Worm (Caenorhabditis elegans) whole organism, L1 larva: ENCODE data around the gene F41F3.3.
A peak's percentile ranks its signal among the peaks of the same experiment; 100 is the strongest.

Experiments used
- C16A3.4 ChIP-seq: fragments of 150-350 bp; optimal IDR thresholded peaks from 2 replicates; lab custom pipeline; 2014; ENCODE audit warnings: missing biosample characterization, missing genetic modification characterization
- F16B12.6 ChIP-seq: fragments of 150-350 bp; optimal IDR thresholded peaks from 2 replicates; lab custom pipeline; 2014; ENCODE audit warnings: missing biosample characterization, missing genetic modification characterization
- Y116A8C.19 ChIP-seq: sonication (generic microtip); optimal IDR thresholded peaks from 2 replicates; lab custom pipeline; 2016; ENCODE audit warnings: missing compliant biosample characterization, missing genetic modification characterization, borderline replicate concordance
- aha-1 ChIP-seq: fragments of 150-350 bp; optimal IDR thresholded peaks from 2 replicates; lab custom pipeline; 2014; ENCODE audit warnings: missing biosample characterization, missing genetic modification characterization
- ceh-8 ChIP-seq: fragments of 200-800 bp; sonication (Bioruptor generic); optimal IDR thresholded peaks from 2 replicates; lab custom pipeline; 2018; ENCODE audit warnings: mild to moderate bottlenecking, missing genetic modification characterization, moderate library complexity, missing compliant biosample characterization
- ceh-82 ChIP-seq, 3 experiments: fragments of 150-350 bp in 1 of 3; sonication (generic microtip) in 2 of 3; optimal IDR thresholded peaks; 2 replicates each; lab custom pipeline; 2014 to 2017; ENCODE audit warnings: missing biosample characterization in 3 of 3, missing genetic modification characterization in 3 of 3
- ceh-88 ChIP-seq: fragments of 200-800 bp; sonication (Bioruptor generic); IDR thresholded peaks from 2 replicates; pipeline ENCODE4 v1.3.6; 2022; ENCODE audit warnings: missing genetic modification characterization, missing compliant biosample characterization
- dpl-1 ChIP-seq, 3 experiments: fragments of 150-350 bp in 2 of 3; sonication (generic microtip) in 1 of 3; optimal IDR thresholded peaks; 2 replicates each; lab custom pipeline; 2014 to 2017; ENCODE audit warnings: missing biosample characterization in 3 of 3, missing genetic modification characterization in 3 of 3, missing genetic modification reagents in 3 of 3
- dsc-1 ChIP-seq: sonication (generic microtip); optimal IDR thresholded peaks from 2 replicates; lab custom pipeline; 2016; ENCODE audit warnings: mild to moderate bottlenecking, missing genetic modification characterization, missing compliant biosample characterization
- efl-1 ChIP-seq, 4 experiments: fragments of 150-350 bp; optimal IDR thresholded peaks in 3 of 4; peaks in 1 of 4; 1 replicate in 1 of 4; 2 replicates in 3 of 4; lab custom pipeline; 2014; ENCODE audit warnings: missing biosample characterization in 2 of 4, missing genetic modification characterization in 2 of 4, missing genetic modification reagents in 2 of 4
- egl-13 ChIP-seq: sonication (generic microtip); optimal IDR thresholded peaks from 2 replicates; lab custom pipeline; 2016; ENCODE audit warnings: missing genotype, missing genetic modification reagents, missing genetic modification characterization, missing compliant biosample characterization
- elt-3 ChIP-seq, 6 experiments: fragments of 150-350 bp in 1 of 6; sonication (generic microtip); optimal IDR thresholded peaks; 2 replicates each; lab custom pipeline; 2017 to 2018; ENCODE audit warnings: missing biosample characterization in 6 of 6, missing genetic modification characterization in 6 of 6, inconsistent platforms in 1 of 6
- fkh-10 ChIP-seq: sonication (generic microtip); optimal IDR thresholded peaks from 2 replicates; lab custom pipeline; 2017; ENCODE audit warnings: missing biosample characterization, missing genetic modification reagents, missing genetic modification characterization
- fkh-8 ChIP-seq: sonication (generic microtip); optimal IDR thresholded peaks from 2 replicates; lab custom pipeline; 2016; ENCODE audit warnings: mild to moderate bottlenecking, missing genetic modification characterization, missing compliant biosample characterization
- fos-1 ChIP-seq: fragments of 150-350 bp; optimal IDR thresholded peaks from 2 replicates; lab custom pipeline; 2014; ENCODE audit warnings: missing biosample characterization, missing genetic modification characterization
- hpl-2 ChIP-seq: fragments of 150-350 bp; optimal IDR thresholded peaks from 2 replicates; lab custom pipeline; 2014; ENCODE audit warnings: missing biosample characterization, missing genetic modification reagents, missing genetic modification characterization
- isw-1 ChIP-seq: fragments of 200-800 bp; sonication (Bioruptor generic); IDR thresholded peaks from 2 replicates; pipeline ENCODE4 v1.3.6; 2022; ENCODE audit warnings: missing genetic modification characterization, missing compliant biosample characterization
- lin-13 ChIP-seq: fragments of 150-350 bp; optimal IDR thresholded peaks from 2 replicates; lab custom pipeline; 2014; ENCODE audit warnings: missing biosample characterization, missing genetic modification reagents, missing genetic modification characterization
- lin-35 ChIP-seq, 2 experiments: fragments of 150-350 bp; optimal IDR thresholded peaks; 2 replicates each; lab custom pipeline; 2014; ENCODE audit warnings: missing biosample characterization in 2 of 2, missing genetic modification characterization in 2 of 2, missing genetic modification reagents in 2 of 2
- lin-39 ChIP-seq: fragments of 150-350 bp; optimal IDR thresholded peaks from 2 replicates; lab custom pipeline; 2014; ENCODE audit warnings: missing biosample characterization, missing genetic modification reagents, missing genetic modification characterization
- lsy-2 ChIP-seq, 2 experiments: fragments of 150-350 bp; optimal IDR thresholded peaks; 2 replicates each; lab custom pipeline; 2014; ENCODE audit warnings: missing biosample characterization in 2 of 2, missing genetic modification characterization in 2 of 2
- mef-2 ChIP-seq: fragments of 150-350 bp; optimal IDR thresholded peaks from 2 replicates; lab custom pipeline; 2014; ENCODE audit warnings: missing biosample characterization, missing genetic modification characterization
- mep-1 ChIP-seq: fragments of 150-350 bp; optimal IDR thresholded peaks from 2 replicates; lab custom pipeline; 2014; ENCODE audit warnings: missing biosample characterization, missing genetic modification characterization
- nhr-11 ChIP-seq: fragments of 150-350 bp; optimal IDR thresholded peaks from 2 replicates; lab custom pipeline; 2014; ENCODE audit warnings: missing biosample characterization, missing genetic modification characterization
- nhr-20 ChIP-seq: sonication (generic microtip); optimal IDR thresholded peaks from 2 replicates; lab custom pipeline; 2016; ENCODE audit warnings: mild to moderate bottlenecking, missing genetic modification characterization, missing compliant biosample characterization
- nhr-237 ChIP-seq: fragments of 150-350 bp; optimal IDR thresholded peaks from 2 replicates; lab custom pipeline; 2014; ENCODE audit warnings: missing biosample characterization, missing genetic modification characterization
- nhr-47 ChIP-seq: sonication (generic microtip); optimal IDR thresholded peaks from 2 replicates; lab custom pipeline; 2016; ENCODE audit warnings: mild to moderate bottlenecking, missing genetic modification characterization, moderate library complexity, missing compliant biosample characterization
- nhr-71 ChIP-seq: sonication (generic microtip); optimal IDR thresholded peaks from 2 replicates; lab custom pipeline; 2016; ENCODE audit warnings: mild to moderate bottlenecking, missing genetic modification characterization, moderate library complexity, missing compliant biosample characterization
- nhr-85 ChIP-seq: sonication (generic microtip); peaks from one replicate; lab custom pipeline; 2016; ENCODE audit warnings: missing genetic modification characterization, inconsistent platforms, missing compliant biosample characterization
- nhr-90 ChIP-seq: sonication (generic microtip); optimal IDR thresholded peaks from 2 replicates; lab custom pipeline; 2016; ENCODE audit warnings: mild to moderate bottlenecking, missing genetic modification characterization, missing compliant biosample characterization; ENCODE audit not compliant: poor library complexity
- pag-3 ChIP-seq: sonication (generic microtip); optimal IDR thresholded peaks from 2 replicates; lab custom pipeline; 2017; ENCODE audit warnings: missing genetic modification characterization, mild to moderate bottlenecking, missing compliant biosample characterization, antibody characterized with exemption, borderline replicate concordance; ENCODE audit not compliant: insufficient read depth
- rnt-1 ChIP-seq: sonication (generic microtip); optimal IDR thresholded peaks from 2 replicates; lab custom pipeline; 2016; ENCODE audit warnings: mild to moderate bottlenecking, missing genetic modification characterization, moderate library complexity, missing compliant biosample characterization
- skn-1 ChIP-seq: fragments of 150-350 bp; optimal IDR thresholded peaks from 2 replicates; lab custom pipeline; 2014; ENCODE audit warnings: missing biosample characterization, missing genetic modification characterization
- snpc-4 ChIP-seq: fragments of 150-350 bp; optimal IDR thresholded peaks from 2 replicates; lab custom pipeline; 2014; ENCODE audit warnings: missing biosample characterization, missing genetic modification characterization
- snu-23 ChIP-seq: sonication (generic microtip); optimal IDR thresholded peaks from 2 replicates; lab custom pipeline; 2016; ENCODE audit warnings: missing genetic modification characterization, missing compliant biosample characterization
- sox-4 ChIP-seq: sonication (generic microtip); optimal IDR thresholded peaks from 2 replicates; lab custom pipeline; 2016; ENCODE audit warnings: missing genetic modification characterization, missing compliant biosample characterization
- sptf-1 ChIP-seq: fragments of 150-350 bp; optimal IDR thresholded peaks from 2 replicates; lab custom pipeline; 2014; ENCODE audit warnings: missing biosample characterization, missing genetic modification characterization
- swsn-7 ChIP-seq: sonication (generic microtip); optimal IDR thresholded peaks from 2 replicates; lab custom pipeline; 2016; ENCODE audit warnings: missing genetic modification characterization, missing compliant biosample characterization
- unc-30 ChIP-seq: sonication (generic microtip); optimal IDR thresholded peaks from 2 replicates; lab custom pipeline; 2017; ENCODE audit warnings: missing biosample characterization, missing genetic modification characterization
- unc-62 ChIP-seq: fragments of 150-350 bp; optimal IDR thresholded peaks from 2 replicates; lab custom pipeline; 2014; ENCODE audit warnings: missing biosample characterization, missing genetic modification reagents, missing genetic modification characterization
- xbp-1 ChIP-seq: sonication (generic microtip); optimal IDR thresholded peaks from 2 replicates; lab custom pipeline; 2016; ENCODE audit warnings: missing genetic modification characterization, missing compliant biosample characterization
- ztf-11 ChIP-seq, 2 experiments: sonication (generic microtip); optimal IDR thresholded peaks; 2 replicates each; lab custom pipeline; 2016 to 2017; ENCODE audit warnings: missing genetic modification characterization in 2 of 2, missing biosample characterization in 1 of 2, missing compliant biosample characterization in 1 of 2

F41F3.3 gene

ce11 chrV:4626344-4626743 is 21.7 kb downstream of the F41F3.3 start:
- TF ChIP-seq nhr-47 (tag; lab: Kevin White, UChicago) (no peak), fkh-10 (peak; percentile 54), ceh-8 (GFP tag; lab: Kevin White, UChicago) (no peak), hpl-2 (GFP tag; lab: Kevin White, UChicago) (no peak), ceh-88 (GFP tag; lab: Robert Waterston, UW) (no peak), nhr-20 (tag; lab: Kevin White, UChicago) (no peak), ceh-82 (tag; optimal IDR thresholded peaks at IDR 0.05; lab: Kevin White, UChicago) (no peak), pag-3 (tag; lab: Kevin White, UChicago) (no peak), rnt-1 (tag; lab: Kevin White, UChicago) (no peak)

- TF ChIP-seq efl-1 (optimal IDR thresholded peaks at IDR 0.05; lab: Kevin White, UChicago), result peak in 1 of 2 experiments; percentile 15
- TF ChIP-seq efl-1 (GFP tag; optimal IDR thresholded peaks at IDR 0.05 in 1 of 2; lab: Kevin White, UChicago), result peak in 1 of 2 experiments; percentile 27
- no peak for TF ChIP-seq skn-1 (tag; lab: Kevin White, UChicago)
- no peak for TF ChIP-seq nhr-71 (tag; lab: Kevin White, UChicago)
- TF ChIP-seq snpc-4 (tag; lab: Kevin White, UChicago), result no peak
- TF ChIP-seq dpl-1 (GFP tag; optimal IDR thresholded peaks at IDR 0.05; lab: Kevin White, UChicago), result peak in 1 of 3 experiments; percentile 18
- no peak for TF ChIP-seq sptf-1 (tag; lab: Kevin White, UChicago)
- no peak for TF ChIP-seq elt-3 (tag; optimal IDR thresholded peaks at IDR 0.05; lab: Kevin White, UChicago)
- TF ChIP-seq Y116A8C.19 (tag; lab: Kevin White, UChicago), result no peak
- no peak for TF ChIP-seq dsc-1
- TF ChIP-seq ceh-88 (GFP tag; lab: Robert Waterston, UW), result no peak
- no peak for TF ChIP-seq mef-2 (tag; lab: Kevin White, UChicago)
- TF ChIP-seq nhr-237, result no peak
- TF ChIP-seq unc-30, result no peak
These were observed 23.3 kb downstream of the F41F3.3 start for ce11 chrV:4624717-4625116.

ce11 chrV:4623535-4623934 is 24.5 kb downstream of the F41F3.3 start:
- TF ChIP-seq efl-1 (optimal IDR thresholded peaks at IDR 0.05; lab: Kevin White, UChicago), result no peak
- TF ChIP-seq efl-1 (GFP tag; optimal IDR thresholded peaks at IDR 0.05 in 1 of 2; lab: Kevin White, UChicago), result peak; percentile 14 to 24
- TF ChIP-seq F16B12.6 (tag; lab: Kevin White, UChicago), result no peak

- no peak for TF ChIP-seq sptf-1 (tag; lab: Kevin White, UChicago)
- TF ChIP-seq aha-1 (tag; lab: Kevin White, UChicago), result no peak
- TF ChIP-seq nhr-71 (tag; lab: Kevin White, UChicago), result no peak
- TF ChIP-seq C16A3.4 (tag; lab: Kevin White, UChicago), result no peak
- peak; percentile 5 for TF ChIP-seq nhr-85 (tag; lab: Kevin White, UChicago)
These were observed 30.8 kb downstream of the F41F3.3 start, which contains the start of gene sumv-2 for ce11 chrV:4617260-4617659. Gene sumv-2 (plus strand): TSS chrV:4617560.

- peak; percentile 34 to 52 (median 35) for TF ChIP-seq ceh-82 (tag; optimal IDR thresholded peaks at IDR 0.05; lab: Kevin White, UChicago)
- peak; percentile 48 for TF ChIP-seq egl-13 (tag; lab: Kevin White, UChicago)
- peak; percentile 70 to 78 for TF ChIP-seq lsy-2 (tag; optimal IDR thresholded peaks at IDR 0.05; lab: Kevin White, UChicago)
- peak; percentile 11 for TF ChIP-seq fos-1 (tag; lab: Kevin White, UChicago)
- TF ChIP-seq unc-62, result no peak
- peak; percentile 67 for TF ChIP-seq swsn-7
- peak; percentile 79 for TF ChIP-seq nhr-71 (tag; lab: Kevin White, UChicago)
- peak; percentile 54 to 75 for TF ChIP-seq lin-35 (GFP tag; optimal IDR thresholded peaks at IDR 0.05; lab: Kevin White, UChicago)
- TF ChIP-seq skn-1 (tag; lab: Kevin White, UChicago), result peak; percentile 54
- TF ChIP-seq nhr-90, result peak; percentile 69
- peak; percentile 19; the same call in 1 of the 2 replicates for TF ChIP-seq isw-1 (GFP tag; lab: Robert Waterston, UW)
- no peak for TF ChIP-seq ztf-11 (tag; optimal IDR thresholded peaks at IDR 0.05; lab: Kevin White, UChicago)
- no peak for TF ChIP-seq aha-1 (tag; lab: Kevin White, UChicago)
- peak; percentile 66 for TF ChIP-seq dsc-1
- peak; percentile 63 for TF ChIP-seq snu-23
- peak; percentile 55 to 63 for TF ChIP-seq efl-1 (optimal IDR thresholded peaks at IDR 0.05; lab: Kevin White, UChicago)
- peak; percentile 66 to 94 for TF ChIP-seq efl-1 (GFP tag; optimal IDR thresholded peaks at IDR 0.05 in 1 of 2; lab: Kevin White, UChicago)
- TF ChIP-seq xbp-1 (tag; lab: Kevin White, UChicago), result peak; percentile 74
- no peak for TF ChIP-seq rnt-1 (tag; lab: Kevin White, UChicago)
- peak; percentile 32 for TF ChIP-seq lin-39 (tag; lab: Kevin White, UChicago)
- TF ChIP-seq C16A3.4 (tag; lab: Kevin White, UChicago), result peak; percentile 39
- TF ChIP-seq nhr-85 (tag; lab: Kevin White, UChicago), result peak; percentile 79
- no peak for TF ChIP-seq lin-13
- TF ChIP-seq mep-1, result peak; percentile 84
- peak; percentile 24 for TF ChIP-seq sox-4 (tag; lab: Kevin White, UChicago)
- TF ChIP-seq nhr-11 (tag; lab: Kevin White, UChicago), result no peak
- no peak for TF ChIP-seq fkh-8 (tag; lab: Kevin White, UChicago)
- peak; percentile 15 for TF ChIP-seq hpl-2 (GFP tag; lab: Kevin White, UChicago)
These were observed 32.2 kb downstream of the F41F3.3 start, which contains the start of the genes Y61A9LA.10 and F54D11.4 for ce11 chrV:4615802-4616201. Gene Y61A9LA.10 (minus strand): TSS chrV:4615817. Gene F54D11.4 (plus strand): TSS chrV:4616151.
